Worm (Caenorhabditis elegans) whole organism, midembryonic: ENCODE measurements around the gene Y69H2.15.

ENCODE experiments used
- T22C8.4 ChIP-seq: fragments of 200-800 bp; sonication (Bioruptor generic); IDR thresholded peaks from 2 replicates; pipeline ENCODE4 v1.3.6; 2022; ENCODE audit warnings: missing genetic modification characterization, missing compliant biosample characterization
- flt-1 ChIP-seq: fragments of 200-800 bp; sonication (Bioruptor generic); IDR thresholded peaks from 2 replicates; pipeline ENCODE4 v1.3.6; 2022; ENCODE audit warnings: missing genetic modification characterization, missing compliant biosample characterization
- med-1 ChIP-seq: sonication (generic microtip); optimal IDR thresholded peaks from 2 replicates; lab custom pipeline; 2017; ENCODE audit warnings: missing genetic modification characterization, mild to moderate bottlenecking, missing compliant biosample characterization, antibody characterized with exemption, missing genetic modification reagents; ENCODE audit not compliant: insufficient read depth
- ref-1 ChIP-seq: fragments of 200-800 bp; sonication (Bioruptor generic); conservative IDR thresholded peaks from 2 replicates; pipeline ENCODE4 v1.3.6; 2022; ENCODE audit warnings: missing genetic modification reagents, missing genetic modification characterization, missing compliant biosample characterization
- tab-1 ChIP-seq: fragments of 200-800 bp; sonication (Bioruptor generic); IDR thresholded peaks from 2 replicates; pipeline ENCODE4 v1.3.6; 2022; ENCODE audit warnings: missing genetic modification characterization, missing compliant biosample characterization
- ztf-23 ChIP-seq: fragments of 200-800 bp; sonication (Bioruptor generic); IDR thresholded peaks from 2 replicates; pipeline ENCODE4 v1.3.6; 2022; ENCODE audit warnings: missing genetic modification reagents, missing genetic modification characterization, missing compliant biosample characterization
- ztf-29 ChIP-seq: fragments of 200-800 bp; sonication (Bioruptor generic); IDR thresholded peaks from 2 replicates; pipeline ENCODE4 v1.3.6; 2022; ENCODE audit warnings: missing genetic modification reagents, missing genetic modification characterization, missing compliant biosample characterization

Y69H2.15 gene

DNA sequence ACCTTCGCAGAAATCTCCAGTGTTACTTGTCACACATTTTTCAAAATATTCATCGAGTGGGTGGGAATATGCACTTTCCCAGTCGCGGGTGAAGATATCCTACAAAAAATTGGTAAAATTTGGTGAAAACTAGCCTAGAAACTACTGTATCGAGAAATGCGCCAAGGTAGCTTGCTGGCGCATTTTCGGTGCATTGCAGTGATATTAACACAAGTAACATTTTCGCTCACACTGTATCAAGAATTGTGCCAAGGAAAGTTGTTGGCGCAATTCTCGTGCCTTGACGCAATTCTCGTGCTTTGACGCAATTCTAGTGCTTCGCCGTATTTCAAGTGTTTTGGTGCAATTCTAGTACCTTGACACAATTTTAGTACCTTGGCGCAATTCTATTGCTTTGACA lies 53.5 kb downstream of the Y69H2.15 start:
- no peak for TF ChIP-seq flt-1 (GFP tag; lab: Robert Waterston, UW)
- TF ChIP-seq med-1 (GFP tag; lab: Kevin White, UChicago), result no peak
- TF ChIP-seq T22C8.4 (GFP tag; lab: Robert Waterston, UW), result no peak
- no peak for TF ChIP-seq ref-1 (GFP tag; lab: Robert Waterston, UW)
- TF ChIP-seq tab-1 (GFP tag; lab: Robert Waterston, UW), result no peak
- no peak for TF ChIP-seq ztf-29 (GFP tag; lab: Robert Waterston, UW)
- no peak for TF ChIP-seq ztf-23 (GFP tag; lab: Robert Waterston, UW)
